Worm (Caenorhabditis elegans) whole organism, L2 larva: ENCODE measurements around the gene vps-52.

Source experiments
- C34F6.9 ChIP-seq: fragments of 150-350 bp; optimal IDR thresholded peaks from 2 replicates; lab custom pipeline; 2014; ENCODE audit warnings: missing biosample characterization, missing genetic modification characterization
- R02D3.7 ChIP-seq: fragments of 150-350 bp; optimal IDR thresholded peaks from 2 replicates; lab custom pipeline; 2014; ENCODE audit warnings: missing biosample characterization, missing genetic modification characterization
- alr-1 ChIP-seq: fragments of 150-350 bp; optimal IDR thresholded peaks from 2 replicates; lab custom pipeline; 2014; ENCODE audit warnings: missing biosample characterization, missing genetic modification characterization
- blmp-1 ChIP-seq: sonication (generic microtip); optimal IDR thresholded peaks from 2 replicates; lab custom pipeline; 2017; ENCODE audit warnings: missing genetic modification characterization, mild to moderate bottlenecking, missing compliant biosample characterization, antibody characterized with exemption, moderate library complexity; ENCODE audit not compliant: insufficient read depth
- ceh-82 ChIP-seq: fragments of 150-350 bp; optimal IDR thresholded peaks from 2 replicates; lab custom pipeline; 2014; ENCODE audit warnings: missing biosample characterization, missing genetic modification characterization
- crh-2 ChIP-seq: sonication (generic microtip); optimal IDR thresholded peaks from 2 replicates; lab custom pipeline; 2017; ENCODE audit warnings: missing biosample characterization, missing genetic modification characterization
- dmd-4 ChIP-seq: sonication (generic microtip); optimal IDR thresholded peaks from 2 replicates; lab custom pipeline; 2017; ENCODE audit warnings: missing biosample characterization, missing genetic modification characterization
- egl-27 ChIP-seq: sonication (generic microtip); optimal IDR thresholded peaks from 3 replicates; lab custom pipeline; 2017; ENCODE audit warnings: missing biosample characterization, missing genetic modification reagents, missing genetic modification characterization
- elt-3 ChIP-seq: sonication (generic microtip); optimal IDR thresholded peaks from 2 replicates; lab custom pipeline; 2017; ENCODE audit warnings: missing biosample characterization, missing genetic modification characterization
- fos-1 ChIP-seq: fragments of 150-350 bp; optimal IDR thresholded peaks from 2 replicates; lab custom pipeline; 2014; ENCODE audit warnings: missing biosample characterization, missing genetic modification characterization
- gmeb-1 ChIP-seq: fragments of 150-350 bp; optimal IDR thresholded peaks from 2 replicates; lab custom pipeline; 2014; ENCODE audit warnings: missing biosample characterization, missing genetic modification characterization
- lin-11 ChIP-seq: fragments of 150-350 bp; sonication (generic microtip); optimal IDR thresholded peaks from 2 replicates; lab custom pipeline; 2014; ENCODE audit warnings: missing biosample characterization, missing genetic modification characterization, inconsistent platforms, mixed read lengths
- lin-13 ChIP-seq: fragments of 150-350 bp; optimal IDR thresholded peaks from 2 replicates; lab custom pipeline; 2014; ENCODE audit warnings: missing biosample characterization, missing genetic modification reagents, missing genetic modification characterization
- lin-39 ChIP-seq: fragments of 150-350 bp; optimal IDR thresholded peaks from 2 replicates; lab custom pipeline; 2014; ENCODE audit warnings: missing biosample characterization, missing genetic modification reagents, missing genetic modification characterization
- lsy-2 ChIP-seq, 2 experiments: fragments of 150-350 bp in 1 of 2; sonication (generic microtip) in 1 of 2; optimal IDR thresholded peaks; 2 replicates each; lab custom pipeline; 2014 to 2017; ENCODE audit warnings: missing biosample characterization in 2 of 2, missing genetic modification characterization in 2 of 2
- mab-5 ChIP-seq: fragments of 150-350 bp; optimal IDR thresholded peaks from 2 replicates; lab custom pipeline; 2014; ENCODE audit warnings: missing biosample characterization, missing genetic modification characterization
- mbf-1 ChIP-seq: sonication (generic microtip); optimal IDR thresholded peaks from 2 replicates; lab custom pipeline; 2017; ENCODE audit warnings: missing biosample characterization, missing genetic modification characterization
- mdl-1 ChIP-seq, 2 experiments: fragments of 150-350 bp in 1 of 2; sonication (generic microtip) in 1 of 2; optimal IDR thresholded peaks; 2 replicates each; lab custom pipeline; 2017; ENCODE audit warnings: missing biosample characterization in 2 of 2, missing genetic modification characterization in 2 of 2
- nhr-10 ChIP-seq: sonication (generic microtip); optimal IDR thresholded peaks from 2 replicates; lab custom pipeline; 2017; ENCODE audit warnings: missing biosample characterization, missing genetic modification characterization
- nhr-12 ChIP-seq: fragments of 150-350 bp; optimal IDR thresholded peaks from 2 replicates; lab custom pipeline; 2014; ENCODE audit warnings: missing biosample characterization, missing genetic modification characterization
- nhr-237 ChIP-seq: fragments of 150-350 bp; optimal IDR thresholded peaks from 2 replicates; lab custom pipeline; 2014; ENCODE audit warnings: missing biosample characterization, missing genetic modification characterization
- nhr-6 ChIP-seq: fragments of 150-350 bp; optimal IDR thresholded peaks from 2 replicates; lab custom pipeline; 2014; ENCODE audit warnings: missing biosample characterization, missing genetic modification characterization
- peb-1 ChIP-seq: fragments of 150-350 bp; optimal IDR thresholded peaks from 2 replicates; lab custom pipeline; 2014; ENCODE audit warnings: missing biosample characterization, missing genetic modification characterization
- sem-4 ChIP-seq: fragments of 150-350 bp; optimal IDR thresholded peaks from 2 replicates; lab custom pipeline; 2014; ENCODE audit warnings: missing biosample characterization, missing genetic modification reagents, missing genetic modification characterization
- snpc-4 ChIP-seq: fragments of 150-350 bp; optimal IDR thresholded peaks from 2 replicates; lab custom pipeline; 2014; ENCODE audit warnings: missing biosample characterization, missing genetic modification characterization
- unc-39 ChIP-seq: fragments of 150-350 bp; optimal IDR thresholded peaks from 2 replicates; lab custom pipeline; 2014; ENCODE audit warnings: missing biosample characterization, missing genetic modification characterization
- unc-62 ChIP-seq: fragments of 150-350 bp; optimal IDR thresholded peaks from 2 replicates; lab custom pipeline; 2014; ENCODE audit warnings: missing biosample characterization, missing genetic modification reagents, missing genetic modification characterization
- ztf-1 ChIP-seq: fragments of 200-800 bp; sonication (Bioruptor generic); conservative IDR thresholded peaks from 2 replicates; pipeline ENCODE4 v1.3.6; 2022; ENCODE audit warnings: missing genetic modification characterization, missing compliant biosample characterization
- ztf-11 ChIP-seq: sonication (generic microtip); optimal IDR thresholded peaks from 2 replicates; lab custom pipeline; 2017; ENCODE audit warnings: missing biosample characterization, missing genetic modification characterization
- ztf-4 ChIP-seq: fragments of 150-350 bp; optimal IDR thresholded peaks from 2 replicates; lab custom pipeline; 2014; ENCODE audit warnings: missing biosample characterization, missing genetic modification characterization

Gene vps-52

ce11 chrX:7546509-7546908 lies 18.6 kb upstream of the vps-52 start, which contains the start of gene col-174:
TSS of gene col-174 (plus strand) at chrX:7546809.
- TF ChIP-seq elt-3 (tag; lab: Kevin White, UChicago), result no peak
- no peak for TF ChIP-seq egl-27 (tag; lab: Kevin White, UChicago)
- no peak for TF ChIP-seq mdl-1 (tag; optimal IDR thresholded peaks at IDR 0.05; lab: Kevin White, UChicago)
- TF ChIP-seq, all 48 proteins: peak for 0

ce11 chrX:7547696-7548095 lies 17.4 kb upstream of the vps-52 start:
- TF ChIP-seq nhr-6 (tag; lab: Kevin White, UChicago) (no peak), egl-27 (tag; lab: Kevin White, UChicago) (no peak)

- TF ChIP-seq ztf-11 (no peak), R02D3.7 (no peak), lin-13 (no peak), unc-39 (tag; lab: Kevin White, UChicago) (no peak), ztf-4 (tag; lab: Kevin White, UChicago) (no peak), sem-4 (tag; lab: Kevin White, UChicago) (no peak), elt-3 (tag; lab: Kevin White, UChicago) (no peak), nhr-10 (tag; lab: Kevin White, UChicago) (no peak), gmeb-1 (tag; lab: Kevin White, UChicago) (no peak), mab-5 (tag; lab: Kevin White, UChicago) (no peak), nhr-12 (tag; lab: Kevin White, UChicago) (no peak), ztf-1 (GFP tag; lab: Robert Waterston, UW) (no peak), lin-11 (tag; lab: Kevin White, UChicago) (no peak), egl-27 (tag; lab: Kevin White, UChicago) (no peak), C34F6.9 (tag; lab: Kevin White, UChicago) (no peak), unc-62 (no peak), peb-1 (tag; lab: Kevin White, UChicago) (no peak), blmp-1 (tag; lab: Kevin White, UChicago) (no peak)
These were observed 17.0 kb upstream of the vps-52 start, which contains the start of gene F46C8.1 for ce11 chrX:7548158-7548557. TSS of gene F46C8.1 (plus strand) at chrX:7548458.

ce11 chrX:7550452-7550851 lies 14.7 kb upstream of the vps-52 start:
- TF ChIP-seq lsy-2 (tag; optimal IDR thresholded peaks at IDR 0.05; lab: Kevin White, UChicago) (no peak), ztf-1 (GFP tag; lab: Robert Waterston, UW) (no peak), sem-4 (tag; lab: Kevin White, UChicago) (no peak), crh-2 (tag; lab: Kevin White, UChicago) (no peak), ceh-82 (tag; lab: Kevin White, UChicago) (no peak), snpc-4 (no peak), C34F6.9 (tag; lab: Kevin White, UChicago) (no peak), dmd-4 (tag; lab: Kevin White, UChicago) (no peak), nhr-237 (tag; lab: Kevin White, UChicago) (no peak), unc-39 (tag; lab: Kevin White, UChicago) (no peak), ztf-11 (no peak), lin-39 (tag; lab: Kevin White, UChicago) (no peak), R02D3.7 (no peak), elt-3 (tag; lab: Kevin White, UChicago) (no peak)
- TF ChIP-seq, all 48 proteins: peak for 0

- TF ChIP-seq blmp-1 (tag; lab: Kevin White, UChicago) (peak; percentile 77), alr-1 (tag; lab: Kevin White, UChicago) (no peak)
These were observed 11.8 kb upstream of the vps-52 start for ce11 chrX:7553331-7553730.

ce11 chrX:7554326-7554725 lies 10.8 kb upstream of the vps-52 start, which contains the start of gene F46C8.8:
TSS of gene F46C8.8 (minus strand) at chrX:7554426.
- no peak for TF ChIP-seq gmeb-1 (tag; lab: Kevin White, UChicago)
- no peak for TF ChIP-seq ceh-82 (tag; lab: Kevin White, UChicago)
- TF ChIP-seq nhr-6 (tag; lab: Kevin White, UChicago), result no peak

- no peak for TF ChIP-seq mbf-1
- TF ChIP-seq fos-1 (tag; lab: Kevin White, UChicago), result peak; percentile 72
- TF ChIP-seq crh-2 (tag; lab: Kevin White, UChicago), result peak; percentile 11
These were observed 6.1 kb upstream of the vps-52 start, which contains the start of the genes PDB1.1 and F08C6.5 for ce11 chrX:7558928-7559455. TSS of gene PDB1.1 (minus strand) at chrX:7559085. TSS of gene F08C6.5 (plus strand) at chrX:7559405.
